Worm (Caenorhabditis elegans) whole organism, L4/young adult: ENCODE results near the gene str-236.

Source experiments
- W03F9.2 ChIP-seq: fragments of 150-350 bp; optimal IDR thresholded peaks from 2 replicates; lab custom pipeline; 2014; ENCODE audit warnings: missing biosample characterization, missing genetic modification characterization
- dao-5 ChIP-seq: sonication (generic microtip); optimal IDR thresholded peaks from 2 replicates; lab custom pipeline; 2016; ENCODE audit warnings: missing genotype, missing genetic modification characterization, moderate library complexity, missing compliant biosample characterization
- him-1 ChIP-seq: sonication (generic microtip); optimal IDR thresholded peaks from 2 replicates; lab custom pipeline; 2016; ENCODE audit warnings: missing genotype, missing genetic modification reagents, missing genetic modification characterization, missing compliant biosample characterization

- TF ChIP-seq dao-5 (tag; lab: Kevin White, UChicago) (no peak), him-1 (tag; lab: Kevin White, UChicago) (no peak), W03F9.2 (tag; lab: Kevin White, UChicago) (no peak)
Observed at ce11 chrV:1476841-1477240, 51.0 kb downstream of the str-236 start.
